Fruit fly (Drosophila melanogaster) whole organism, embryonic: Measurements from ENCODE around the gene Bx42.
A peak's percentile ranks its signal among the peaks of the same experiment; 100 is the strongest.

Experiments
- Atf3 ChIP-seq: fragments of 200-800 bp; sonication (Bioruptor generic); optimal IDR thresholded peaks from 3 replicates; lab custom pipeline; 2016; ENCODE audit warnings: missing biosample characterization, missing genetic modification characterization
- Atf6 ChIP-seq: fragments of 200-800 bp; sonication (Bioruptor generic); IDR thresholded peaks from 2 replicates; pipeline ENCODE4 v1.3.6; 2022; ENCODE audit warnings: missing biosample characterization, missing genetic modification characterization
- CG10321 ChIP-seq: fragments of 200-800 bp; sonication (Bioruptor generic); IDR thresholded peaks from 2 replicates; pipeline ENCODE4 v1.3.6; 2022; ENCODE audit warnings: missing biosample characterization, missing genetic modification characterization
- CG11085 ChIP-seq: fragments of 200-800 bp; sonication (Bioruptor generic); IDR thresholded peaks from 2 replicates; pipeline ENCODE4 v1.3.6; 2022; ENCODE audit warnings: missing biosample characterization, missing genetic modification characterization
- CG12155 ChIP-seq: fragments of 200-800 bp; sonication (Bioruptor generic); optimal IDR thresholded peaks from 3 replicates; lab custom pipeline; 2016; ENCODE audit warnings: missing biosample characterization, missing genetic modification characterization
- CG12769 ChIP-seq: fragments of 200-800 bp; sonication (Bioruptor generic); optimal IDR thresholded peaks from 2 replicates; lab custom pipeline; 2019; ENCODE audit warnings: missing biosample characterization, mild to moderate bottlenecking, missing genetic modification characterization, moderate library complexity
- CG14860 ChIP-seq: fragments of 200-800 bp; sonication (Bioruptor generic); IDR thresholded peaks from 3 replicates; pipeline ENCODE4 v1.3.6; 2022; ENCODE audit warnings: missing biosample characterization, missing genetic modification characterization; ENCODE audit not compliant: partially characterized antibody
- CG17912 ChIP-seq: fragments of 200-800 bp; sonication (Bioruptor generic); optimal IDR thresholded peaks from 2 replicates; lab custom pipeline; 2018; ENCODE audit warnings: missing biosample characterization, mild to moderate bottlenecking, missing genetic modification characterization
- CG1792 ChIP-seq: fragments of 200-800 bp; sonication (Bioruptor generic); optimal IDR thresholded peaks from 2 replicates; lab custom pipeline; 2016; ENCODE audit warnings: missing biosample characterization, missing genetic modification characterization
- CG18764 ChIP-seq: fragments of 200-800 bp; sonication (Bioruptor generic); optimal IDR thresholded peaks from 3 replicates; lab custom pipeline; 2016; ENCODE audit warnings: missing biosample characterization, missing genetic modification characterization
- CG2678 ChIP-seq: fragments of 200-800 bp; sonication (Bioruptor generic); optimal IDR thresholded peaks from 3 replicates; lab custom pipeline; 2019; ENCODE audit warnings: missing biosample characterization, mild to moderate bottlenecking, missing genetic modification characterization, moderate library complexity
- CG2889 ChIP-seq: fragments of 200-800 bp; sonication (Bioruptor generic); IDR thresholded peaks from 3 replicates; pipeline ENCODE4 v1.3.6; 2022; ENCODE audit warnings: missing biosample characterization, missing genetic modification characterization
- CG30431 ChIP-seq: fragments of 200-800 bp; sonication (Bioruptor generic); optimal IDR thresholded peaks from 2 replicates; lab custom pipeline; 2017; ENCODE audit warnings: missing biosample characterization, missing genetic modification characterization
- CG3065 ChIP-seq: fragments of 200-800 bp; sonication (Bioruptor generic); optimal IDR thresholded peaks from 2 replicates; lab custom pipeline; 2016; ENCODE audit warnings: missing biosample characterization, missing genetic modification characterization
- CG32767 ChIP-seq: fragments of 200-800 bp; sonication (Bioruptor generic); IDR thresholded peaks from 2 replicates; pipeline ENCODE4 v1.3.6; 2022; ENCODE audit warnings: missing biosample characterization, missing genetic modification characterization
- CG3281 ChIP-seq: fragments of 200-800 bp; sonication (Bioruptor generic); optimal IDR thresholded peaks from 3 replicates; lab custom pipeline; 2017; ENCODE audit warnings: missing biosample characterization, mild to moderate bottlenecking, missing genetic modification characterization
- CG4404 ChIP-seq: fragments of 200-800 bp; sonication (Bioruptor generic); IDR thresholded peaks from 2 replicates; pipeline ENCODE4 v1.3.6; 2022; ENCODE audit warnings: missing biosample characterization, missing genetic modification characterization
- CG5180 ChIP-seq: fragments of 200-800 bp; sonication (Bioruptor generic); optimal IDR thresholded peaks from 3 replicates; lab custom pipeline; 2017; ENCODE audit warnings: missing biosample characterization, missing genetic modification characterization, mild to moderate bottlenecking, moderate library complexity, missing genetic modification reagents
- CG7357 ChIP-seq: fragments of 200-800 bp; sonication (Bioruptor generic); IDR thresholded peaks from 3 replicates; pipeline ENCODE4 v1.3.6; 2022; ENCODE audit warnings: missing biosample characterization, missing genetic modification characterization
- CG8089 ChIP-seq: fragments of 200-800 bp; sonication (Bioruptor generic); optimal IDR thresholded peaks from 3 replicates; lab custom pipeline; 2016; ENCODE audit warnings: missing biosample characterization, missing genetic modification characterization
- CG8388 ChIP-seq: fragments of 200-800 bp; sonication (Bioruptor generic); optimal IDR thresholded peaks from 2 replicates; lab custom pipeline; 2019; ENCODE audit warnings: missing biosample characterization, mild to moderate bottlenecking, missing genetic modification characterization, moderate library complexity
- CkIIα-i1 ChIP-seq: fragments of 200-800 bp; sonication (Bioruptor generic); IDR thresholded peaks from 2 replicates; pipeline ENCODE4 v1.3.6; 2022; ENCODE audit warnings: missing biosample characterization, missing genetic modification characterization
- D ChIP-seq, 2 experiments: fragments of 200-800 bp in 1 of 2; fragments of >200 bp in 1 of 2; sonication (Bioruptor generic) in 1 of 2; optimal IDR thresholded peaks; 2 replicates in 1 of 2; 3 replicates in 1 of 2; lab custom pipeline; 2017; ENCODE audit warnings: mild to moderate bottlenecking in 1 of 2, missing biosample characterization in 1 of 2, missing genetic modification characterization in 1 of 2, missing genetic modification reagents in 1 of 2
- HLH4C ChIP-seq: fragments of 200-800 bp; sonication (Bioruptor generic); IDR thresholded peaks from 3 replicates; pipeline ENCODE4 v1.3.6; 2022; ENCODE audit warnings: missing biosample characterization, missing genetic modification characterization; ENCODE audit not compliant: partially characterized antibody
- Hand ChIP-seq: fragments of 200-800 bp; sonication (Bioruptor generic); optimal IDR thresholded peaks from 2 replicates; lab custom pipeline; 2017; ENCODE audit warnings: mild to moderate bottlenecking, missing biosample characterization, missing genetic modification reagents, missing genetic modification characterization
- Hmx ChIP-seq: fragments of 200-800 bp; sonication (Bioruptor generic); optimal IDR thresholded peaks from 2 replicates; lab custom pipeline; 2016; ENCODE audit warnings: missing biosample characterization, missing genetic modification characterization
- Hsf ChIP-seq: fragments of 200-800 bp; sonication (Bioruptor generic); optimal IDR thresholded peaks from 3 replicates; lab custom pipeline; 2016; ENCODE audit warnings: missing biosample characterization, missing genetic modification characterization
- Jarid2 ChIP-seq: fragments of 200-800 bp; sonication (Bioruptor generic); optimal IDR thresholded peaks from 3 replicates; lab custom pipeline; 2017; ENCODE audit warnings: mild to moderate bottlenecking, missing biosample characterization, missing genetic modification reagents, missing genetic modification characterization
- MBD-R2 ChIP-seq: fragments of 200-800 bp; sonication (Bioruptor generic); IDR thresholded peaks from 2 replicates; pipeline ENCODE4 v1.3.6; 2022; ENCODE audit warnings: missing biosample characterization, missing genetic modification characterization
- Max ChIP-seq: fragments of 200-800 bp; sonication (Bioruptor generic); optimal IDR thresholded peaks from 2 replicates; lab custom pipeline; 2016; ENCODE audit warnings: missing biosample characterization, mild to moderate bottlenecking, missing genetic modification characterization
- Nf-YB ChIP-seq: fragments of 200-800 bp; sonication (Bioruptor generic); optimal IDR thresholded peaks from 3 replicates; lab custom pipeline; 2019; ENCODE audit warnings: missing biosample characterization, mild to moderate bottlenecking, missing genetic modification characterization, moderate library complexity
- Nf-YC ChIP-seq: fragments of 200-800 bp; optimal IDR thresholded peaks from 3 replicates; lab custom pipeline; 2019; ENCODE audit warnings: missing biosample characterization, mild to moderate bottlenecking, missing genetic modification characterization, moderate library complexity
- PHDP ChIP-seq: fragments of 200-800 bp; sonication (Bioruptor generic); optimal IDR thresholded peaks from 3 replicates; lab custom pipeline; 2018; ENCODE audit warnings: missing biosample characterization, mild to moderate bottlenecking, missing genetic modification characterization, moderate library complexity
- Ravus ChIP-seq: fragments of 200-800 bp; sonication (Bioruptor generic); IDR thresholded peaks from 2 replicates; pipeline ENCODE4 v1.3.6; 2022; ENCODE audit warnings: missing biosample characterization, missing genetic modification characterization
- Sin3A ChIP-seq: fragments of >200 bp; optimal IDR thresholded peaks from 2 replicates; lab custom pipeline; 2018
- Ssrp ChIP-seq: fragments of 200-800 bp; sonication (Bioruptor generic); optimal IDR thresholded peaks from 2 replicates; lab custom pipeline; 2018; ENCODE audit warnings: missing biosample characterization, mild to moderate bottlenecking, missing genetic modification characterization, moderate library complexity
- Trl ChIP-seq, 3 experiments: fragments of >200 bp in 2 of 3; fragments of 200-800 bp in 1 of 3; sonication (Bioruptor generic) in 1 of 3; optimal IDR thresholded peaks; 2 replicates in 1 of 3; 3 replicates in 2 of 3; lab custom pipeline; 2016 to 2017; ENCODE audit warnings: missing biosample characterization in 1 of 3, missing genetic modification characterization in 1 of 3
- bbx ChIP-seq: fragments of 200-800 bp; sonication (Bioruptor generic); IDR thresholded peaks from 2 replicates; pipeline ENCODE4 v1.3.6; 2022; ENCODE audit warnings: missing biosample characterization, missing genetic modification characterization; ENCODE audit not compliant: partially characterized antibody
- btn ChIP-seq: fragments of 200-800 bp; sonication (Bioruptor generic); optimal IDR thresholded peaks from 2 replicates; lab custom pipeline; 2016; ENCODE audit warnings: missing biosample characterization, missing genetic modification characterization
- cas ChIP-seq: fragments of 200-800 bp; sonication (Bioruptor generic); IDR thresholded peaks from 2 replicates; pipeline ENCODE4 v1.3.6; 2022; ENCODE audit warnings: missing biosample characterization, missing genetic modification characterization
- esg ChIP-seq: fragments of 200-800 bp; sonication (Bioruptor generic); conservative IDR thresholded peaks from 2 replicates; pipeline ENCODE4 v1.3.6; 2022; ENCODE audit warnings: missing biosample characterization, missing genetic modification characterization
- hth ChIP-seq: fragments of >200 bp; optimal IDR thresholded peaks from 2 replicates; lab custom pipeline; 2017; ENCODE audit warnings: inconsistent platforms
- jing ChIP-seq: fragments of 200-800 bp; sonication (Bioruptor generic); optimal IDR thresholded peaks from 2 replicates; lab custom pipeline; 2018; ENCODE audit warnings: missing biosample characterization, mild to moderate bottlenecking, missing genetic modification characterization
- mam ChIP-seq: fragments of 200-800 bp; sonication (Bioruptor generic); optimal IDR thresholded peaks from 3 replicates; lab custom pipeline; 2016; ENCODE audit warnings: missing biosample characterization, missing genetic modification characterization
- rib ChIP-seq: fragments of 200-800 bp; sonication (Bioruptor generic); IDR thresholded peaks from 2 replicates; pipeline ENCODE4 v1.3.6; 2022; ENCODE audit warnings: missing biosample characterization, missing genetic modification characterization
- sima ChIP-seq: fragments of 200-800 bp; sonication (Bioruptor generic); optimal IDR thresholded peaks from 2 replicates; lab custom pipeline; 2016; ENCODE audit warnings: missing biosample characterization, missing genetic modification characterization
- stc ChIP-seq: fragments of 200-800 bp; sonication (Bioruptor generic); IDR thresholded peaks from 2 replicates; pipeline ENCODE4 v1.3.6; 2022; ENCODE audit warnings: missing biosample characterization, missing genetic modification characterization
- sug ChIP-seq: fragments of 200-800 bp; optimal IDR thresholded peaks from 2 replicates; lab custom pipeline; 2019; ENCODE audit warnings: missing biosample characterization, mild to moderate bottlenecking, missing genetic modification characterization, moderate library complexity
- tin ChIP-seq: fragments of 200-800 bp; sonication (Bioruptor generic); optimal IDR thresholded peaks from 3 replicates; lab custom pipeline; 2016; ENCODE audit warnings: missing biosample characterization, missing genetic modification characterization
- ttk ChIP-seq: fragments of 200-800 bp; sonication (Bioruptor generic); IDR thresholded peaks from 2 replicates; pipeline ENCODE4 v2.1.2; 2022; ENCODE audit warnings: missing biosample characterization, missing genetic modification characterization

The Bx42 gene

DNA sequence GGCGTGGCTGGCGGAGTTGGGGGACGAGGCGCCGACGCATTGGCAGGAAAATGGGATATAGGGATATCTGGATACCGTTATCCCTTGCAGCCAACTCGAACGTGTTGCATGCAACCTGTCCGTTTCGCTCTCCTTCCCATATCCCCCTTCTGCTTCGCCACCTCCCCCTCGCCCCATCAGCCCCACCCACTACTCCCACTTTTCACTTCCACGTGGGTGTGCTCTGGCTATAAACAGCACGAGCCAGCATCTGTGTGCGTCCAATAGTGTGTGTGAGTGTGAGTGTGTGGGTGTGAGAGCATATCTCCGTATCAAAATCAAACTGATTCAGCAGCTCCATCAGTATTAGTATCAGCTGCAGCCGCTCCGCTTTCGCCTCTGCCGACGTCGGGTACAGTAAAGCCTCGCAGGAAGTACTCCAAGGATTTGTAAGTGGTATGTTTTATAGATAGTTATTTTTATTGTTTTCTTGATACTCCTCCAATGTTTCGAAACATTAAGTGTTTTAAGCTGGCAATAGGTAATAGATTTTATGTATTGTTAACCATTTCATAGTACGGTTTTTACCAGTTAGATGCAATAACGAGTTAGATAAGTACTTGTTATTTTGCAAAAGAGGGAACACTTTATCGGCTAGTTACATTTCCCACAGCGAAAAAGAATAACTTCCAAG is 12.7 kb upstream of the Bx42 start (continued):
- TF ChIP-seq CG7357 (GFP tag; lab: Robert Waterston, UW) (no peak), Hsf (GFP tag; lab: Kevin White, UChicago) (no peak), Hand (GFP tag; lab: Kevin White, UChicago) (no peak), CG3065 (GFP tag; lab: Kevin White, UChicago) (no peak), CG2889 (GFP tag; lab: Robert Waterston, UW) (no peak), PHDP (tag; lab: Kevin White, UChicago) (no peak), Atf3 (GFP tag; lab: Kevin White, UChicago) (no peak), CG14860 (GFP tag; lab: Robert Waterston, UW) (no peak), jing (GFP tag; lab: Kevin White, UChicago) (no peak), CkIIα-i1 (no peak), cas (no peak), CG18764 (GFP tag; lab: Kevin White, UChicago) (no peak), btn (GFP tag; lab: Kevin White, UChicago) (no peak), D (optimal IDR thresholded peaks at IDR 0.05; lab: Kevin White, UChicago) (no peak), D (GFP tag; optimal IDR thresholded peaks at IDR 0.05; lab: Kevin White, UChicago) (peak; percentile 59), MBD-R2 (GFP tag; lab: Robert Waterston, UW) (no peak; the same call in 1 of the 2 replicates), CG12155 (GFP tag; lab: Kevin White, UChicago) (peak; percentile 9), Sin3A (lab: Kevin White, UChicago) (no peak), tin (GFP tag; lab: Kevin White, UChicago) (peak; percentile 35), ttk (GFP tag; lab: Robert Waterston, UW) (no peak), CG8388 (GFP tag; lab: Kevin White, UChicago) (no peak), mam (GFP tag; lab: Kevin White, UChicago) (no peak), Jarid2 (no peak), CG2678 (tag; lab: Kevin White, UChicago) (peak; percentile 80), Ravus (GFP tag; lab: Robert Waterston, UW) (no peak), CG11085 (GFP tag; lab: Robert Waterston, UW) (no peak), CG10321 (GFP tag; lab: Robert Waterston, UW) (no peak), HLH4C (GFP tag; lab: Robert Waterston, UW) (no peak), bbx (GFP tag; lab: Robert Waterston, UW) (no peak), CG4404 (GFP tag; lab: Robert Waterston, UW) (no peak), CG12769 (tag; lab: Kevin White, UChicago) (no peak), rib (GFP tag; lab: Robert Waterston, UW) (no peak), Max (GFP tag; lab: Kevin White, UChicago) (peak; percentile 22), CG3281 (GFP tag; lab: Kevin White, UChicago) (peak; percentile 57), CG17912 (GFP tag; lab: Kevin White, UChicago) (no peak), Atf6 (no peak), Ssrp (no peak), sug (peak; percentile 12), sima (GFP tag; lab: Kevin White, UChicago) (no peak), esg (GFP tag; lab: Robert Waterston, UW) (0 out of 2 replicates have a peak, but pooled peaks have one; percentile 9), Trl (optimal IDR thresholded peaks at IDR 0.05; lab: Kevin White, UChicago) (no peak), Trl (GFP tag; optimal IDR thresholded peaks at IDR 0.05; lab: Kevin White, UChicago) (no peak), CG1792 (GFP tag; lab: Kevin White, UChicago) (peak; percentile 14), Nf-YC (tag; lab: Kevin White, UChicago) (no peak), CG32767 (GFP tag; lab: Robert Waterston, UW) (no peak), CG30431 (no peak), stc (GFP tag; lab: Robert Waterston, UW) (no peak), hth (lab: Kevin White, UChicago) (no peak), Nf-YB (GFP tag; lab: Kevin White, UChicago) (no peak), Hmx (no peak), CG5180 (peak; percentile 97), CG8089 (GFP tag; lab: Kevin White, UChicago) (no peak)
